Fruit fly (Drosophila melanogaster): ENCODE measurements around the gene CG9312.

CG9312 gene

DNA sequence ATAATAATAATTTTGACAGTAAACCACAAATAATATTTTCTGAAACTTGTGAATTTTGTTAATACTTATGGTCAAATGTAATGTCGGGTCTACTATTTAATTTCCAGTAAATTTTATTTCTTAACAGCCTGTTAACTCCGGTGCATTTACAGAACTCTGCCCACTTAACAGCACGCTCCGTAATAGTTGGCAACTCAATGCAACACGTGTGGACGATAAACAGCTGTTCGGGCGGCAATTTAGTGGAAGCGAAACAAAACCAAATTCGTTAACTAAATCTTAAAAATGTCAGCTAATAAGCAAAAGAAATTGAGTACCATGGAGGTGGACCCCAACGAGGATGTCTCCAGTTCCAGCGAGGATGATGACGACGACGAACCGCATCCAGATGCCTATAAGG lies 15.2 kb downstream of the CG9312 start, which contains the start of gene CG9286 (continued):
- TF ChIP-seq CG17912 (GFP tag; optimal IDR thresholded peaks at IDR 0.05), result no peak
- no peak for TF ChIP-seq CG3838 (GFP tag; optimal IDR thresholded peaks at IDR 0.05)
- peak; percentile 85 for TF ChIP-seq kah (GFP tag; optimal IDR thresholded peaks at IDR 0.05)

DNA sequence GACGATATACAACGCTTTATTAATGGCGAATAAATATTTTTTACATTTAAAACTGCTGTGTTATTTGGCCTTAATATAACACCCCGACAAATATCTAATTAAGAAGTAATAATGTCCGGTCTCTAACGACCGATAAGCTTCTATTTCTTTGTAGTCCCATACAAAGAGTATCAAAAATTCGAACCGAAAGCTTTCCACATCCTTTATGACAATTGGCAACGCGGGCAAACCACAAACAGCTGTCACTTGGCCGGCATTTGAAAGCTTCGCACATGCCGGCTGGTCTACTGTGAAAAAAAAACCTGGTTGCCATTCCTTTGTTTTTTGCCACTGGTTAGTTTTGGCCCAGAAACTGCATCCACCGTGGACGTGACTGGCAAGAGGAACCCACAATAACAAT lies 16.5 kb downstream of the CG9312 start, which contains the start of gene Dip-B:
TSS of gene Dip-B (plus strand) at position 254 of the 400 bp plus-strand sequence.
- TF ChIP-seq HHEX (GFP tag; optimal IDR thresholded peaks at IDR 0.05) (no peak), ken (GFP tag; IDR thresholded peaks at IDR 0.05) (no peak), CG17829 (tag; optimal IDR thresholded peaks at IDR 0.05) (no peak), nerfin-1 (tag; optimal IDR thresholded peaks at IDR 0.05) (no peak), CG30431 (GFP tag; optimal IDR thresholded peaks at IDR 0.05) (no peak), pum (GFP tag; optimal IDR thresholded peaks at IDR 0.05) (no peak), BEAF-32 (GFP tag; optimal IDR thresholded peaks at IDR 0.05) (no peak), CG4854 (GFP tag; optimal IDR thresholded peaks at IDR 0.05) (peak; percentile 43), NK7.1 (GFP tag; optimal IDR thresholded peaks at IDR 0.05) (no peak), CG15514 (GFP tag; optimal IDR thresholded peaks at IDR 0.05) (no peak), CG12744 (GFP tag; optimal IDR thresholded peaks at IDR 0.05) (no peak), CG14710 (tag; optimal IDR thresholded peaks at IDR 0.05) (no peak), HLH54F (GFP tag; optimal IDR thresholded peaks at IDR 0.05) (no peak), CG5245 (GFP tag; optimal IDR thresholded peaks at IDR 0.05) (no peak), crp (GFP tag; optimal IDR thresholded peaks at IDR 0.05) (peak in 1 of 2 experiments; percentile 71), pnt (GFP tag; optimal IDR thresholded peaks at IDR 0.05) (no peak), chinmo (GFP tag; IDR thresholded peaks at IDR 0.05; ENCODE audit: partially characterized antibody) (0 out of 4 replicates have a peak, but pooled peaks have one; percentile 10), CG18619 (GFP tag; optimal IDR thresholded peaks at IDR 0.05) (no peak), CG13296 (GFP tag; optimal IDR thresholded peaks at IDR 0.05) (no peak), Antp (GFP tag; optimal IDR thresholded peaks at IDR 0.05) (no peak), otp (GFP tag; IDR thresholded peaks at IDR 0.05) (no peak), MBD-R2 (GFP tag; IDR thresholded peaks at IDR 0.05) (peak; percentile 60; the same call in 1 of the 2 replicates), CG1647 (GFP tag; optimal IDR thresholded peaks at IDR 0.05) (no peak), ranshi (GFP tag; IDR thresholded peaks at IDR 0.05) (no peak), D19B (GFP tag; optimal IDR thresholded peaks at IDR 0.05) (peak; percentile 98), Jarid2 (GFP tag; optimal IDR thresholded peaks at IDR 0.05) (no peak), pzg (GFP tag; optimal IDR thresholded peaks at IDR 0.05) (peak; percentile 47), BtbVII (GFP tag; optimal IDR thresholded peaks at IDR 0.05) (no peak), dpn (GFP tag; optimal IDR thresholded peaks at IDR 0.05) (no peak), pan (optimal IDR thresholded peaks at IDR 0.05) (no peak), pan (GFP tag; optimal IDR thresholded peaks at IDR 0.05 in 1 of 2, IDR thresholded peaks at IDR 0.05 in 1 of 2) (no peak), gfzf (GFP tag; optimal IDR thresholded peaks at IDR 0.05) (peak; percentile 19), Adf1 (GFP tag; IDR thresholded peaks at IDR 0.05) (no peak), sens (GFP tag) (peak; percentile 66), jigr1 (GFP tag; IDR thresholded peaks at IDR 0.05) (no peak), CG14014 (GFP tag; IDR thresholded peaks at IDR 0.05) (no peak), CG10654 (GFP tag; optimal IDR thresholded peaks at IDR 0.05) (no peak), CG34224 (GFP tag; IDR thresholded peaks at IDR 0.05; ENCODE audit: partially characterized antibody) (no peak), B-H1 (GFP tag; IDR thresholded peaks at IDR 0.05) (no peak), CG15073 (GFP tag; optimal IDR thresholded peaks at IDR 0.05) (no peak), HLH3B (GFP tag; IDR thresholded peaks at IDR 0.05) (no peak), CG3407 (GFP tag; optimal IDR thresholded peaks at IDR 0.05) (no peak), nom (GFP tag; optimal IDR thresholded peaks at IDR 0.05) (peak; percentile 35), Med (GFP tag) (peak; percentile 60)

Measured in whole organism, embryonic.